Worm (Caenorhabditis elegans) whole organism, young adult: Measurements from ENCODE around the gene R02F2.9.

Experiments used
- B0035.1 ChIP-seq: sonication (generic microtip); optimal IDR thresholded peaks from 2 replicates; lab custom pipeline; 2016; ENCODE audit warnings: missing genetic modification characterization, mild to moderate bottlenecking, missing compliant biosample characterization, missing genotype, missing genetic modification reagents
- B0261.1 ChIP-seq: sonication (generic microtip); optimal IDR thresholded peaks from 2 replicates; lab custom pipeline; 2016; ENCODE audit warnings: mild to moderate bottlenecking, missing genetic modification characterization, moderate library complexity, missing compliant biosample characterization
- F10E7.11 ChIP-seq: sonication (generic microtip); optimal IDR thresholded peaks from 2 replicates; lab custom pipeline; 2017; ENCODE audit warnings: mild to moderate bottlenecking, missing genetic modification characterization, moderate library complexity, missing compliant biosample characterization
- F37B4.10 ChIP-seq: fragments of 200-800 bp; sonication (Bioruptor generic); IDR thresholded peaks from 2 replicates; pipeline ENCODE4 v1.3.6; 2022; ENCODE audit warnings: missing genetic modification characterization, missing compliant biosample characterization
- F49E8.2 ChIP-seq: sonication (generic microtip); optimal IDR thresholded peaks from 3 replicates; lab custom pipeline; 2017; ENCODE audit warnings: missing genetic modification characterization, mild to moderate bottlenecking, missing compliant biosample characterization, antibody characterized with exemption, moderate library complexity; ENCODE audit not compliant: insufficient read depth
- K11D2.4 ChIP-seq: fragments of 200-800 bp; sonication (Bioruptor generic); IDR thresholded peaks from 2 replicates; pipeline ENCODE4 v1.3.6; 2022; ENCODE audit warnings: missing genetic modification reagents, missing genetic modification characterization, missing compliant biosample characterization
- T07F8.4 ChIP-seq: sonication (generic microtip); optimal IDR thresholded peaks from 2 replicates; lab custom pipeline; 2016; ENCODE audit warnings: mild to moderate bottlenecking, missing genetic modification characterization, moderate library complexity, missing compliant biosample characterization
- T26A5.8 ChIP-seq: sonication (generic microtip); optimal IDR thresholded peaks from 2 replicates; lab custom pipeline; 2016; ENCODE audit warnings: missing genetic modification characterization, missing compliant biosample characterization
- Y53G8AR.9 ChIP-seq: fragments of 200-800 bp; sonication (Bioruptor generic); conservative IDR thresholded peaks from 2 replicates; pipeline ENCODE4 v1.3.6; 2022; ENCODE audit warnings: missing genetic modification reagents, missing genetic modification characterization, missing compliant biosample characterization
- ama-1 ChIP-seq, 3 experiments: fragments of 150-350 bp in 1 of 3; sonication (generic microtip) in 2 of 3; optimal IDR thresholded peaks; 2 replicates each; lab custom pipeline; 2014 to 2018; ENCODE audit warnings: missing biosample characterization in 2 of 3, missing genetic modification characterization in 2 of 3, missing genetic modification reagents in 2 of 3
- aptf-3 ChIP-seq: fragments of 200-800 bp; sonication (Bioruptor generic); IDR thresholded peaks from 2 replicates; pipeline ENCODE4 v1.3.6; 2022; ENCODE audit warnings: missing genetic modification characterization, missing compliant biosample characterization
- athp-1 ChIP-seq: sonication (generic microtip); optimal IDR thresholded peaks from 2 replicates; lab custom pipeline; 2017; ENCODE audit warnings: mild to moderate bottlenecking, missing genetic modification characterization, missing compliant biosample characterization
- attf-3 ChIP-seq: fragments of 200-800 bp; sonication (Bioruptor generic); conservative IDR thresholded peaks from 2 replicates; pipeline ENCODE4 v1.3.6; 2022; ENCODE audit warnings: missing genetic modification reagents, missing genetic modification characterization, missing compliant biosample characterization
- attf-5 ChIP-seq: fragments of 200-800 bp; sonication (Bioruptor generic); optimal IDR thresholded peaks from 2 replicates; lab custom pipeline; 2018; ENCODE audit warnings: mild to moderate bottlenecking, missing genetic modification characterization, missing compliant biosample characterization
- bed-2 ChIP-seq: fragments of 200-800 bp; sonication (Bioruptor generic); IDR thresholded peaks from 2 replicates; pipeline ENCODE4 v1.3.6; 2022; ENCODE audit warnings: missing genetic modification reagents, missing genetic modification characterization, missing compliant biosample characterization
- ccch-3 ChIP-seq: fragments of 200-800 bp; sonication (Bioruptor generic); optimal IDR thresholded peaks from 2 replicates; lab custom pipeline; 2018; ENCODE audit warnings: mild to moderate bottlenecking, missing genetic modification characterization, missing compliant biosample characterization
- cebp-1 ChIP-seq, 2 experiments: fragments of 200-800 bp in 1 of 2; sonication (Bioruptor generic) in 1 of 2; sonication (generic microtip) in 1 of 2; IDR thresholded peaks in 1 of 2; optimal IDR thresholded peaks in 1 of 2; 2 replicates each; pipeline versions ENCODE4 v1.3.6 to Lab custom; 2017 to 2022; ENCODE audit warnings: missing compliant biosample characterization in 2 of 2, missing genetic modification characterization in 2 of 2, mild to moderate bottlenecking in 1 of 2, missing genetic modification reagents in 1 of 2, moderate library complexity in 1 of 2
- ceh-40 ChIP-seq: fragments of 200-800 bp; sonication (Bioruptor generic); IDR thresholded peaks from 2 replicates; pipeline ENCODE4 v1.3.6; 2022; ENCODE audit warnings: missing genetic modification characterization, missing compliant biosample characterization
- chd-7 ChIP-seq: sonication (generic microtip); optimal IDR thresholded peaks from 2 replicates; lab custom pipeline; 2016; ENCODE audit warnings: mild to moderate bottlenecking, missing genetic modification characterization, moderate library complexity, missing compliant biosample characterization
- dpl-1 ChIP-seq: fragments of 150-350 bp; optimal IDR thresholded peaks from 2 replicates; lab custom pipeline; 2014; ENCODE audit warnings: missing biosample characterization, missing genetic modification reagents, missing genetic modification characterization
- efl-1 ChIP-seq: fragments of 150-350 bp; optimal IDR thresholded peaks from 2 replicates; lab custom pipeline; 2014; ENCODE audit warnings: missing biosample characterization, missing genetic modification reagents, missing genetic modification characterization
- egrh-3 ChIP-seq: fragments of 200-800 bp; sonication (Bioruptor generic); IDR thresholded peaks from 2 replicates; pipeline ENCODE4 v1.3.6; 2022; ENCODE audit warnings: missing genetic modification reagents, missing genetic modification characterization, missing compliant biosample characterization
- ekl-4 ChIP-seq: fragments of 200-800 bp; sonication (Bioruptor generic); IDR thresholded peaks from 2 replicates; pipeline ENCODE4 v1.3.6; 2022; ENCODE audit warnings: missing genetic modification reagents, missing genetic modification characterization, missing compliant biosample characterization
- ets-4 ChIP-seq: fragments of 200-800 bp; sonication (Bioruptor generic); optimal IDR thresholded peaks from 2 replicates; lab custom pipeline; 2018; ENCODE audit warnings: mild to moderate bottlenecking, missing genetic modification characterization, missing compliant biosample characterization
- him-1 ChIP-seq: sonication (generic microtip); optimal IDR thresholded peaks from 2 replicates; lab custom pipeline; 2016; ENCODE audit warnings: missing genotype, missing genetic modification reagents, missing genetic modification characterization, missing compliant biosample characterization
- hlh-26 ChIP-seq: fragments of 200-800 bp; sonication (Bioruptor generic); conservative IDR thresholded peaks from 2 replicates; pipeline ENCODE4 v1.3.6; 2022; ENCODE audit warnings: missing genetic modification reagents, missing genetic modification characterization, missing compliant biosample characterization
- hrde-1 ChIP-seq: sonication (generic microtip); optimal IDR thresholded peaks from 2 replicates; lab custom pipeline; 2016; ENCODE audit warnings: missing genetic modification characterization, mild to moderate bottlenecking, missing compliant biosample characterization, moderate library complexity, missing genotype, missing genetic modification reagents, borderline replicate concordance
- lin-35 ChIP-seq, 3 experiments: fragments of 150-350 bp in 2 of 3; sonication (generic microtip) in 1 of 3; optimal IDR thresholded peaks; 2 replicates each; lab custom pipeline; 2014 to 2018; ENCODE audit warnings: missing biosample characterization in 3 of 3, missing genetic modification characterization in 3 of 3, missing genetic modification reagents in 3 of 3
- lin-54 ChIP-seq: fragments of 200-800 bp; sonication (Bioruptor generic); optimal IDR thresholded peaks from 2 replicates; lab custom pipeline; 2018; ENCODE audit warnings: mild to moderate bottlenecking, missing genetic modification characterization, missing compliant biosample characterization
- lir-1 ChIP-seq: fragments of 200-800 bp; sonication (Bioruptor generic); conservative IDR thresholded peaks from 2 replicates; pipeline ENCODE4 v1.3.6; 2022; ENCODE audit warnings: missing genetic modification reagents, missing genetic modification characterization, missing compliant biosample characterization
- madf-10 ChIP-seq: sonication (generic microtip); optimal IDR thresholded peaks from 2 replicates; lab custom pipeline; 2016; ENCODE audit warnings: mild to moderate bottlenecking, missing genetic modification characterization, missing compliant biosample characterization
- madf-3 ChIP-seq: fragments of 200-800 bp; sonication (Bioruptor generic); IDR thresholded peaks from 2 replicates; pipeline ENCODE4 v1.3.6; 2022; ENCODE audit warnings: missing genetic modification reagents, missing genetic modification characterization, missing compliant biosample characterization
- madf-6 ChIP-seq: fragments of 200-800 bp; sonication (Bioruptor generic); IDR thresholded peaks from 2 replicates; pipeline ENCODE4 v1.3.6; 2022; ENCODE audit warnings: missing genetic modification reagents, missing genetic modification characterization, missing compliant biosample characterization
- nfya-2 ChIP-seq: fragments of 200-800 bp; sonication (Bioruptor generic); IDR thresholded peaks from 2 replicates; pipeline ENCODE4 v1.3.6; 2022; ENCODE audit warnings: missing genetic modification reagents, missing genetic modification characterization, missing compliant biosample characterization
- nfyb-1 ChIP-seq: fragments of 200-800 bp; sonication (Bioruptor generic); IDR thresholded peaks from 2 replicates; pipeline ENCODE4 v1.3.6; 2022; ENCODE audit warnings: missing genetic modification reagents, missing genetic modification characterization, missing compliant biosample characterization
- rcor-1 ChIP-seq: fragments of 200-800 bp; sonication (Bioruptor generic); IDR thresholded peaks from 2 replicates; pipeline ENCODE4 v1.3.6; 2022; ENCODE audit warnings: missing genetic modification reagents, missing genetic modification characterization, missing compliant biosample characterization
- rpc-1 ChIP-seq, 2 experiments: fragments of 150-350 bp in 1 of 2; sonication (generic microtip) in 1 of 2; optimal IDR thresholded peaks; 2 replicates each; lab custom pipeline; 2014 to 2018; ENCODE audit warnings: missing biosample characterization in 1 of 2, missing genetic modification characterization in 1 of 2, missing genetic modification reagents in 1 of 2, missing genotype in 1 of 2
- sea-2 ChIP-seq: fragments of 200-800 bp; sonication (Bioruptor generic); IDR thresholded peaks from 2 replicates; pipeline ENCODE4 v1.3.6; 2022; ENCODE audit warnings: missing genetic modification characterization, missing compliant biosample characterization
- snpc-4 ChIP-seq, 5 experiments: fragments of 150-350 bp in 1 of 5; sonication (generic microtip) in 4 of 5; optimal IDR thresholded peaks; 2 replicates each; lab custom pipeline; 2014 to 2018; ENCODE audit warnings: missing genetic modification characterization in 5 of 5, missing biosample characterization in 3 of 5, antibody characterized with exemption in 2 of 5, mild to moderate bottlenecking in 2 of 5, missing compliant biosample characterization in 2 of 5, missing genotype in 2 of 5, moderate library complexity in 2 of 5, missing genetic modification reagents in 1 of 5
- tbp1 ChIP-seq: fragments of 200-800 bp; sonication (Bioruptor generic); optimal IDR thresholded peaks from 2 replicates; lab custom pipeline; 2018; ENCODE audit warnings: mild to moderate bottlenecking, missing genetic modification characterization, missing compliant biosample characterization
- unc-130 ChIP-seq: sonication (generic microtip); optimal IDR thresholded peaks from 2 replicates; lab custom pipeline; 2016; ENCODE audit warnings: missing genetic modification reagents, missing genetic modification characterization, missing compliant biosample characterization
- xnd-1 ChIP-seq: sonication (generic microtip); optimal IDR thresholded peaks from 2 replicates; lab custom pipeline; 2016; ENCODE audit warnings: missing genotype, missing genetic modification reagents, missing genetic modification characterization, missing compliant biosample characterization
- ztf-28 ChIP-seq: fragments of 200-800 bp; sonication (Bioruptor generic); IDR thresholded peaks from 2 replicates; pipeline ENCODE4 v1.3.6; 2022; ENCODE audit warnings: missing genetic modification reagents, missing genetic modification characterization, missing compliant biosample characterization
- ztf-6 ChIP-seq: fragments of 200-800 bp; sonication (Bioruptor generic); IDR thresholded peaks from 2 replicates; pipeline ENCODE4 v1.3.6; 2022; ENCODE audit warnings: missing genetic modification reagents, missing genetic modification characterization, missing compliant biosample characterization

The R02F2.9 gene

DNA sequence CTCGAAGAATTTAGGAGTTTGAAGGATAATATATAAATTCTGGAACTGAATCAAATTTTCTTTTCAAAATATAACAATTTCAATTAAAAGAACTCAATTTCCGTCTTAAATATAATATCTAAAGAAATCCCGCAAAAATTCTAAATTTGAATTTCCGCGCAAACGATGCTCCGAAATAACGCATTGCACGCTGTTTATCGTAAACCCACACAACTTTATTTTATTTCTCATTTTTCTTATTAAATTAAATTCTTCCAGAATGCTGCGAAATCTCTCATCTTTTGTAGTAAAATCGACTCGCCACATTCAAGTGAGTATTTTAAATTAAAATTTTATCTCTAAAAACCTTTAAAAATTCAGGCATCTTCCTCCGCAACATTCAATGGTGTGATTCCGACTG is at the start of gene R02F2.9:
Gene R02F2.9, plus strand, starts transcription at position 218 of the 400 bp plus-strand sequence.
- TF ChIP-seq attf-3: peak; percentile 95
- no peak for TF ChIP-seq B0035.1 (tag; lab: Kevin White, UChicago)
- TF ChIP-seq F10E7.11 (tag; lab: Kevin White, UChicago): no peak
- peak; percentile 27 for TF ChIP-seq him-1 (tag; lab: Kevin White, UChicago)
- TF ChIP-seq B0261.1 (tag; lab: Kevin White, UChicago): no peak
- TF ChIP-seq rpc-1 (optimal IDR thresholded peaks at IDR 0.05; lab: Kevin White, UChicago): no peak
- TF ChIP-seq rpc-1 (tag; optimal IDR thresholded peaks at IDR 0.05; lab: Kevin White, UChicago): no peak
- TF ChIP-seq T26A5.8 (tag; lab: Kevin White, UChicago): no peak
- no peak for TF ChIP-seq ekl-4 (GFP tag; lab: Robert Waterston, UW)
- TF ChIP-seq lin-35 (GFP tag; optimal IDR thresholded peaks at IDR 0.05; lab: Kevin White, UChicago): peak in 1 of 3 experiments; percentile 78
- TF ChIP-seq dpl-1 (GFP tag; lab: Kevin White, UChicago): peak; percentile 35
- TF ChIP-seq nfya-2 (GFP tag; lab: Robert Waterston, UW): no peak
- TF ChIP-seq lin-54 (GFP tag; lab: Kevin White, UChicago): peak; percentile 60
- TF ChIP-seq efl-1 (GFP tag; lab: Kevin White, UChicago): peak; percentile 44
- TF ChIP-seq, all 124 proteins: peak for 6

DNA sequence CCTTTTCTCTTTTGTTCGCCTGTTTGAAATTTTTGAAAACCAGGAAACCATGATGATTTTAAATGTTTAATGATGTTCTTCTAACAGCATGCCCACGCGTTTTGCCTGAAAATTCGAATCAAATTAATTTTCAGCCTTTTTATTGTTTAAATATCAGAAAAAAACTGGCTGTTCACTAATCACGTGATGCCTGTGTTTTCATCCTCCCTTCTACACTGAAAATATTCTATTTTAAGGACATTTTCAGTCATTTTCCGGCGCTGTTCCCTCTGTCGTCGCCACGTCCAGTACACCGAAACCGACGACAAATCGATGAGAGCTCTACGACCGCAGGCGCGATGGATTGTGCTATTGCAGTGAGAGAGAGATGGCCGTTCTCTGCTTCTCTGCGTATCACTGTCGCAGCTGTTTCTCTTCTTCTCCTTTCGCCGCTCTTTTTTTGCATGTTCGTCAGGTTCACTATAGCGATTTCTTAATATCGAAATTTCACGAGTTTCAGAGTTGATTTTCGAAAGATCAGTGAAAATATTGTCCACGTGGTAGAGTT is 49.2 kb upstream of the R02F2.9 start, which contains the start of gene F48E8.8:
Gene F48E8.8, minus strand, starts transcription at position 51 of the 547 bp plus-strand sequence.
- TF ChIP-seq ceh-40 (GFP tag; lab: Robert Waterston, UW): no peak
- TF ChIP-seq madf-10 (tag; lab: Kevin White, UChicago): peak; percentile 13
- no peak for TF ChIP-seq bed-2 (GFP tag; lab: Robert Waterston, UW)
- TF ChIP-seq ama-1 (optimal IDR thresholded peaks at IDR 0.05; lab: Kevin White, UChicago): no peak
- TF ChIP-seq ama-1 (GFP tag; optimal IDR thresholded peaks at IDR 0.05; lab: Kevin White, UChicago): no peak
- TF ChIP-seq unc-130 (GFP tag; lab: Kevin White, UChicago): no peak
- TF ChIP-seq madf-3: no peak
- no peak for TF ChIP-seq madf-6 (GFP tag; lab: Robert Waterston, UW)
- TF ChIP-seq athp-1 (tag; lab: Kevin White, UChicago): no peak
- TF ChIP-seq K11D2.4 (GFP tag; lab: Robert Waterston, UW): no peak
- no peak for TF ChIP-seq B0261.1 (tag; lab: Kevin White, UChicago)
- no peak for TF ChIP-seq snpc-4 (GFP tag; optimal IDR thresholded peaks at IDR 0.05; lab: Kevin White, UChicago)
- TF ChIP-seq snpc-4 (tag; optimal IDR thresholded peaks at IDR 0.05; lab: Kevin White, UChicago): no peak
- no peak for TF ChIP-seq T26A5.8 (tag; lab: Kevin White, UChicago)
- no peak for TF ChIP-seq aptf-3
- TF ChIP-seq rcor-1 (GFP tag; lab: Robert Waterston, UW): no peak
- TF ChIP-seq ccch-3: no peak
- no peak for TF ChIP-seq B0035.1 (tag; lab: Kevin White, UChicago)
- peak; percentile 90 for TF ChIP-seq attf-5
- TF ChIP-seq Y53G8AR.9: no peak
- TF ChIP-seq F37B4.10 (GFP tag; lab: Robert Waterston, UW): no peak
- TF ChIP-seq tbp1 (GFP tag; lab: Kevin White, UChicago): peak; percentile 21
- TF ChIP-seq cebp-1 (GFP tag; IDR thresholded peaks at IDR 0.05; lab: Robert Waterston, UW): 0 out of 2 replicates have a peak, but pooled peaks have one; percentile 13
- TF ChIP-seq cebp-1 (tag; optimal IDR thresholded peaks at IDR 0.05; lab: Kevin White, UChicago): peak; percentile 81
- no peak for TF ChIP-seq lir-1 (GFP tag; lab: Robert Waterston, UW)
- TF ChIP-seq nfyb-1 (GFP tag; lab: Robert Waterston, UW): no peak
- TF ChIP-seq xnd-1 (tag; lab: Kevin White, UChicago): no peak
- TF ChIP-seq hrde-1: no peak
- no peak for TF ChIP-seq efl-1 (GFP tag; lab: Kevin White, UChicago)
- no peak for TF ChIP-seq ets-4 (GFP tag; lab: Kevin White, UChicago)
- TF ChIP-seq chd-7 (tag; lab: Kevin White, UChicago): no peak
- no peak for TF ChIP-seq hlh-26 (GFP tag; lab: Robert Waterston, UW)
- TF ChIP-seq him-1 (tag; lab: Kevin White, UChicago): no peak
- TF ChIP-seq T07F8.4 (tag; lab: Kevin White, UChicago): no peak
- no peak for TF ChIP-seq sea-2 (GFP tag; lab: Robert Waterston, UW)
- no peak for TF ChIP-seq F49E8.2 (tag; lab: Kevin White, UChicago)
- no peak for TF ChIP-seq ztf-28 (GFP tag; lab: Robert Waterston, UW)
- TF ChIP-seq F10E7.11 (tag; lab: Kevin White, UChicago): no peak
- TF ChIP-seq egrh-3 (GFP tag; lab: Robert Waterston, UW): no peak
- no peak for TF ChIP-seq ztf-6 (GFP tag; lab: Robert Waterston, UW)
